Fruit fly (Drosophila melanogaster): ENCODE data around the gene MED24.

MED24 gene

DNA sequence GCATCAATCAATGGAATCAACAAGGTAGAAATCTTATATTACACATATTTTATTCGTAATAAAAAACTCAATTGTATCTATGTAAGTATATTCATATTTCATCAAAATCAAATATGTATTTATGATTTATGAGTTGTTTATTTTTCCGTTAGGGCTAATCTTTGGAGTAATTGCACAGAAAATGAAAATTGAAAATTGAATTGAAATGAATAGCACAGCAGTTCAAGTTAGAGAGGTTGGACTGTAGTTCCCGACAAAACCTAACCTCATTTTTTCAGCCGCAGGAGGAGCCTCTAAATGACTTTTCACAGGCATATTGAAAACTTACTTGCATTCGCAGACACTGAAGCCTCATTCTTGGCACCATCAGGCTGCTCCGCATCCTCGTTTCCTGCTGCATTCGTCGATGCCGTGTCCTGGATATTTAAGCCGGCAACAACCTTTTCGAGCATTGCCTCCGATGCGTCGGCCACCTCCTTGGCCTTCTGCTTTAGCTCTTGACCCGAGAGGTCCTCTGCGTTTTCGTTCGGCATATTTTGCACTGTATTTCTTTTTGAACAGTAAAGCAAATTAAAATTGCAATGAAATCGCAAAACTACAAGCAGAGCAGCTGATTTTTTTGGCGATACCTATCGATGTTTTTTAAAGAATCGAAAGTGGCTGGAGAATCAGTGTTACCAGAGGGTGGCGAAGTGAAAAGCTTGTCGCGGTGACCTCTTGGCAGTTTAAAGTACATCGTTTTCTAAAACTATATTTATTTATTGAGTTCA is 13.1 kb upstream of the MED24 start, which contains the start of gene Nmt (continued):
- TF ChIP-seq CG14860 (GFP tag; IDR thresholded peaks at IDR 0.05; ENCODE audit: partially characterized antibody) (peak; percentile 53; the same call in 2 of the 3 replicates), CG11695 (GFP tag; IDR thresholded peaks at IDR 0.05) (0 out of 3 replicates have a peak, but pooled peaks have one; percentile 6), Lpt (GFP tag; optimal IDR thresholded peaks at IDR 0.05) (no peak), sqz (GFP tag; optimal IDR thresholded peaks at IDR 0.05) (no peak), Dad (GFP tag; optimal IDR thresholded peaks at IDR 0.05) (no peak), NC2β (GFP tag; optimal IDR thresholded peaks at IDR 0.05) (no peak), zen2 (GFP tag; IDR thresholded peaks at IDR 0.05; ENCODE audit: partially characterized antibody) (peak; percentile 80), Camta (GFP tag; optimal IDR thresholded peaks at IDR 0.05) (no peak), amos (GFP tag; IDR thresholded peaks at IDR 0.05; ENCODE audit: partially characterized antibody) (peak; percentile 85), CG11398 (GFP tag; optimal IDR thresholded peaks at IDR 0.05) (no peak), CG10431 (GFP tag; optimal IDR thresholded peaks at IDR 0.05) (no peak), CG4730 (GFP tag; IDR thresholded peaks at IDR 0.05) (no peak), trem (tag; optimal IDR thresholded peaks at IDR 0.05) (peak; percentile 2), pho (GFP tag; optimal IDR thresholded peaks at IDR 0.05) (peak; percentile 7), TFAM (GFP tag; optimal IDR thresholded peaks at IDR 0.05) (no peak), CHES-1-like (GFP tag; optimal IDR thresholded peaks at IDR 0.05) (peak; percentile 3), vnd (GFP tag; IDR thresholded peaks at IDR 0.05; ENCODE audit: partially characterized antibody) (peak; percentile 69), Myb (GFP tag; optimal IDR thresholded peaks at IDR 0.05) (no peak), dimm (GFP tag; IDR thresholded peaks at IDR 0.05) (no peak), Lim3 (GFP tag; IDR thresholded peaks at IDR 0.05) (no peak), CG10366 (GFP tag; IDR thresholded peaks at IDR 0.05) (peak; percentile 70), CG9932 (GFP tag; IDR thresholded peaks at IDR 0.05) (peak; percentile 72), sens-2 (GFP tag; IDR thresholded peaks at IDR 0.05) (0 out of 2 replicates have a peak, but pooled peaks have one; percentile 20), row (GFP tag; IDR thresholded peaks at IDR 0.05) (peak; percentile 71), Dp (GFP tag; optimal IDR thresholded peaks at IDR 0.05) (peak; percentile 79), odd (GFP tag; optimal IDR thresholded peaks at IDR 0.05) (no peak), CG17802 (tag; optimal IDR thresholded peaks at IDR 0.05) (no peak), CG14667 (GFP tag; IDR thresholded peaks at IDR 0.05) (peak; percentile 36; the same call in 1 of the 2 replicates), CG3281 (GFP tag; optimal IDR thresholded peaks at IDR 0.05) (no peak), CG10147 (GFP tag; optimal IDR thresholded peaks at IDR 0.05) (no peak), CG1832 (GFP tag; optimal IDR thresholded peaks at IDR 0.05) (no peak), NK7.1 (GFP tag; optimal IDR thresholded peaks at IDR 0.05) (no peak), ato (GFP tag; IDR thresholded peaks at IDR 0.05; ENCODE audit: partially characterized antibody) (peak; percentile 70), BEAF-32 (GFP tag; optimal IDR thresholded peaks at IDR 0.05) (peak; percentile 84), CG9817 (tag; optimal IDR thresholded peaks at IDR 0.05) (peak; percentile 2), CG11560 (tag; IDR thresholded peaks at IDR 0.05) (no peak), bbx (GFP tag; IDR thresholded peaks at IDR 0.05; ENCODE audit: partially characterized antibody) (peak; percentile 82), Dll (GFP tag; IDR thresholded peaks at IDR 0.05; ENCODE audit: partially characterized antibody) (peak; percentile 82), zfh2 (GFP tag; optimal IDR thresholded peaks at IDR 0.05) (peak; percentile 25), tna (GFP tag; IDR thresholded peaks at IDR 0.05; ENCODE audit: partially characterized antibody) (peak; percentile 53; the same call in 1 of the 2 replicates), CG2120 (GFP tag; optimal IDR thresholded peaks at IDR 0.05) (peak; percentile 67), Awh (GFP tag; IDR thresholded peaks at IDR 0.05) (no peak), CG6689 (GFP tag; IDR thresholded peaks at IDR 0.05) (no peak), pan (optimal IDR thresholded peaks at IDR 0.05) (no peak), pan (GFP tag; optimal IDR thresholded peaks at IDR 0.05 in 1 of 2, IDR thresholded peaks at IDR 0.05 in 1 of 2) (no peak), CG10321 (GFP tag; IDR thresholded peaks at IDR 0.05) (no peak), CG17829 (tag; optimal IDR thresholded peaks at IDR 0.05) (no peak), Blimp-1 (GFP tag; optimal IDR thresholded peaks at IDR 0.05) (peak; percentile 16), sisA (GFP tag; IDR thresholded peaks at IDR 0.05) (peak; percentile 43)

Data from whole organism, embryonic.